Fruit fly (Drosophila melanogaster) whole organism, embryonic: ENCODE data around the gene CG32816.

Experiments used
- Abd-B ChIP-seq: fragments of 200-800 bp; sonication (Bioruptor generic); optimal IDR thresholded peaks from 2 replicates; lab custom pipeline; 2018; ENCODE audit warnings: missing biosample characterization, mild to moderate bottlenecking, missing genetic modification characterization, moderate library complexity
- Atf3 ChIP-seq: fragments of 200-800 bp; sonication (Bioruptor generic); optimal IDR thresholded peaks from 3 replicates; lab custom pipeline; 2016; ENCODE audit warnings: missing biosample characterization, missing genetic modification characterization
- CG10209 ChIP-seq: fragments of 200-800 bp; sonication (Bioruptor generic); optimal IDR thresholded peaks from 3 replicates; lab custom pipeline; 2017; ENCODE audit warnings: missing biosample characterization, mild to moderate bottlenecking, missing genetic modification characterization, missing genetic modification reagents
- CG10654 ChIP-seq: fragments of 200-800 bp; sonication (Bioruptor generic); optimal IDR thresholded peaks from 2 replicates; lab custom pipeline; 2016; ENCODE audit warnings: missing biosample characterization, missing genetic modification characterization
- CG12104 ChIP-seq: fragments of 200-800 bp; sonication (Bioruptor generic); optimal IDR thresholded peaks from 3 replicates; lab custom pipeline; 2016; ENCODE audit warnings: missing biosample characterization, missing genetic modification characterization
- CG13894 ChIP-seq: fragments of 200-800 bp; sonication (Bioruptor generic); optimal IDR thresholded peaks from 3 replicates; lab custom pipeline; 2018; ENCODE audit warnings: missing biosample characterization, mild to moderate bottlenecking, missing genetic modification characterization, moderate library complexity
- CG15601 ChIP-seq: fragments of 200-800 bp; sonication (Bioruptor generic); optimal IDR thresholded peaks from 3 replicates; lab custom pipeline; 2019; ENCODE audit warnings: missing biosample characterization, mild to moderate bottlenecking, missing genetic modification characterization, moderate library complexity
- CG1603 ChIP-seq: fragments of 200-800 bp; sonication (Bioruptor generic); optimal IDR thresholded peaks from 2 replicates; lab custom pipeline; 2019; ENCODE audit warnings: missing biosample characterization, mild to moderate bottlenecking, missing genetic modification characterization, moderate library complexity
- CG17361 ChIP-seq: fragments of 200-800 bp; sonication (Bioruptor generic); IDR thresholded peaks from 3 replicates; pipeline ENCODE4 v1.3.6; 2022; ENCODE audit warnings: missing biosample characterization, missing genetic modification characterization
- CG17385 ChIP-seq: fragments of 200-800 bp; sonication (Bioruptor generic); optimal IDR thresholded peaks from 3 replicates; lab custom pipeline; 2018; ENCODE audit warnings: missing biosample characterization, mild to moderate bottlenecking, missing genetic modification characterization
- CG1792 ChIP-seq: fragments of 200-800 bp; sonication (Bioruptor generic); optimal IDR thresholded peaks from 2 replicates; lab custom pipeline; 2016; ENCODE audit warnings: missing biosample characterization, missing genetic modification characterization
- CG2199 ChIP-seq: fragments of 200-800 bp; sonication (Bioruptor generic); IDR thresholded peaks from 3 replicates; pipeline ENCODE4 v1.3.6; 2022; ENCODE audit warnings: missing biosample characterization, missing genetic modification characterization
- CG34376 ChIP-seq: fragments of 200-800 bp; sonication (Bioruptor generic); optimal IDR thresholded peaks from 2 replicates; lab custom pipeline; 2018; ENCODE audit warnings: missing biosample characterization, mild to moderate bottlenecking, missing genetic modification characterization
- CG34422 ChIP-seq: fragments of 200-800 bp; sonication (Bioruptor generic); IDR thresholded peaks from 3 replicates; pipeline ENCODE4 v1.3.6; 2022; ENCODE audit warnings: missing biosample characterization, missing genetic modification characterization
- CG4328 ChIP-seq: fragments of 200-800 bp; sonication (Bioruptor generic); optimal IDR thresholded peaks from 3 replicates; lab custom pipeline; 2017; ENCODE audit warnings: missing biosample characterization, missing genetic modification reagents, missing genetic modification characterization
- CG4707 ChIP-seq: fragments of 200-800 bp; sonication (Bioruptor generic); optimal IDR thresholded peaks from 2 replicates; lab custom pipeline; 2018; ENCODE audit warnings: missing biosample characterization, mild to moderate bottlenecking, missing genetic modification characterization, moderate library complexity
- CG4854 ChIP-seq: fragments of 200-800 bp; sonication (Bioruptor generic); optimal IDR thresholded peaks from 2 replicates; lab custom pipeline; 2016; ENCODE audit warnings: missing biosample characterization, missing genetic modification characterization, inconsistent platforms
- CG6254 ChIP-seq: fragments of 200-800 bp; sonication (Bioruptor generic); optimal IDR thresholded peaks from 3 replicates; lab custom pipeline; 2017; ENCODE audit warnings: mild to moderate bottlenecking, missing biosample characterization, missing genetic modification reagents, missing genetic modification characterization
- CG6765 ChIP-seq: fragments of 200-800 bp; sonication (Bioruptor generic); optimal IDR thresholded peaks from 3 replicates; lab custom pipeline; 2017; ENCODE audit warnings: missing biosample characterization, mild to moderate bottlenecking, missing genetic modification characterization
- CG7271 ChIP-seq: fragments of 200-800 bp; sonication (Bioruptor generic); optimal IDR thresholded peaks from 2 replicates; lab custom pipeline; 2018; ENCODE audit warnings: missing biosample characterization, mild to moderate bottlenecking, missing genetic modification characterization, moderate library complexity
- CG7786 ChIP-seq: fragments of 200-800 bp; sonication (Bioruptor generic); optimal IDR thresholded peaks from 2 replicates; lab custom pipeline; 2016; ENCODE audit warnings: missing biosample characterization, missing genetic modification characterization
- CG8359 ChIP-seq: fragments of 200-800 bp; sonication (Bioruptor generic); optimal IDR thresholded peaks from 2 replicates; lab custom pipeline; 2017; ENCODE audit warnings: missing biosample characterization, mild to moderate bottlenecking, missing genetic modification characterization, borderline replicate concordance
- CG8478 ChIP-seq: fragments of >200 bp; optimal IDR thresholded peaks from 2 replicates; lab custom pipeline; 2018
- Dip2 ChIP-seq: fragments of 200-800 bp; sonication (Bioruptor generic); IDR thresholded peaks from 2 replicates; pipeline ENCODE4 v1.3.6; 2022; ENCODE audit warnings: missing biosample characterization, missing genetic modification characterization
- Gug ChIP-seq: fragments of 200-800 bp; sonication (Bioruptor generic); IDR thresholded peaks from 4 replicates; pipeline ENCODE4 v1.3.6; 2022; ENCODE audit warnings: missing biosample characterization, missing genetic modification characterization
- HLH4C ChIP-seq: fragments of 200-800 bp; sonication (Bioruptor generic); IDR thresholded peaks from 3 replicates; pipeline ENCODE4 v1.3.6; 2022; ENCODE audit warnings: missing biosample characterization, missing genetic modification characterization; ENCODE audit not compliant: partially characterized antibody
- Lim3 ChIP-seq: fragments of 200-800 bp; sonication (Bioruptor generic); IDR thresholded peaks from 2 replicates; pipeline ENCODE4 v1.3.6; 2022; ENCODE audit warnings: missing biosample characterization, missing genetic modification characterization
- NC2β ChIP-seq: fragments of 200-800 bp; sonication (Bioruptor generic); optimal IDR thresholded peaks from 2 replicates; lab custom pipeline; 2016; ENCODE audit warnings: missing biosample characterization, missing genetic modification characterization
- Neu2 ChIP-seq: fragments of 200-800 bp; sonication (Bioruptor generic); optimal IDR thresholded peaks from 3 replicates; lab custom pipeline; 2016; ENCODE audit warnings: missing biosample characterization, missing genetic modification characterization, borderline replicate concordance
- Oli ChIP-seq: fragments of 200-800 bp; sonication (Bioruptor generic); optimal IDR thresholded peaks from 2 replicates; lab custom pipeline; 2018; ENCODE audit warnings: missing biosample characterization, mild to moderate bottlenecking, missing genetic modification characterization, moderate library complexity
- Pdp1 ChIP-seq, 2 experiments: fragments of 200-800 bp; sonication (Bioruptor generic); optimal IDR thresholded peaks; 3 replicates each; lab custom pipeline; 2016; ENCODE audit warnings: missing biosample characterization in 2 of 2, missing genetic modification characterization in 2 of 2, mild to moderate bottlenecking in 1 of 2, moderate library complexity in 1 of 2
- Sry-β ChIP-seq: fragments of 200-800 bp; sonication (Bioruptor generic); optimal IDR thresholded peaks from 2 replicates; lab custom pipeline; 2018; ENCODE audit warnings: missing biosample characterization, mild to moderate bottlenecking, missing genetic modification characterization, moderate library complexity
- Trl ChIP-seq, 3 experiments: fragments of >200 bp in 2 of 3; fragments of 200-800 bp in 1 of 3; sonication (Bioruptor generic) in 1 of 3; optimal IDR thresholded peaks; 2 replicates in 1 of 3; 3 replicates in 2 of 3; lab custom pipeline; 2016 to 2017; ENCODE audit warnings: missing biosample characterization in 1 of 3, missing genetic modification characterization in 1 of 3
- ase ChIP-seq: fragments of 200-800 bp; sonication (Bioruptor generic); IDR thresholded peaks from 3 replicates; pipeline ENCODE4 v1.3.6; 2022; ENCODE audit warnings: missing biosample characterization, missing genetic modification characterization
- bigmax ChIP-seq: fragments of 200-800 bp; sonication (Bioruptor generic); optimal IDR thresholded peaks from 2 replicates; lab custom pipeline; 2018; ENCODE audit warnings: missing biosample characterization, mild to moderate bottlenecking, missing genetic modification characterization
- chif ChIP-seq, 2 experiments: fragments of 200-800 bp; sonication (Bioruptor generic); optimal IDR thresholded peaks; 3 replicates each; lab custom pipeline; 2016; ENCODE audit warnings: missing biosample characterization in 2 of 2, missing genetic modification characterization in 2 of 2
- chn ChIP-seq: fragments of 200-800 bp; sonication (Bioruptor generic); optimal IDR thresholded peaks from 2 replicates; lab custom pipeline; 2016; ENCODE audit warnings: missing biosample characterization, missing genetic modification characterization
- dpn ChIP-seq, 2 experiments: fragments of 200-800 bp; sonication (Bioruptor generic); optimal IDR thresholded peaks; 3 replicates each; lab custom pipeline; 2016; ENCODE audit warnings: missing biosample characterization in 2 of 2, missing genetic modification characterization in 2 of 2
- ewg ChIP-seq: fragments of 200-800 bp; sonication (Bioruptor generic); optimal IDR thresholded peaks from 3 replicates; lab custom pipeline; 2017; ENCODE audit warnings: mild to moderate bottlenecking, missing biosample characterization, missing genetic modification reagents, missing genetic modification characterization
- exex ChIP-seq: fragments of 200-800 bp; sonication (Bioruptor generic); optimal IDR thresholded peaks from 4 replicates; lab custom pipeline; 2018; ENCODE audit warnings: missing biosample characterization, mild to moderate bottlenecking, missing genetic modification characterization, moderate library complexity
- gce ChIP-seq: fragments of 200-800 bp; sonication (Bioruptor generic); IDR thresholded peaks from 3 replicates; pipeline ENCODE4 v1.3.6; 2022; ENCODE audit warnings: missing biosample characterization, missing genetic modification characterization
- gcm2 ChIP-seq: fragments of 200-800 bp; sonication (Bioruptor generic); optimal IDR thresholded peaks from 2 replicates; lab custom pipeline; 2016; ENCODE audit warnings: missing biosample characterization, missing genetic modification characterization
- lbe ChIP-seq: fragments of 200-800 bp; sonication (Bioruptor generic); optimal IDR thresholded peaks from 2 replicates; lab custom pipeline; 2016; ENCODE audit warnings: missing biosample characterization, mild to moderate bottlenecking, missing genetic modification characterization
- pb ChIP-seq: fragments of 200-800 bp; sonication (Bioruptor generic); optimal IDR thresholded peaks from 3 replicates; lab custom pipeline; 2016; ENCODE audit warnings: missing biosample characterization, missing genetic modification characterization
- pum ChIP-seq: fragments of 200-800 bp; sonication (Bioruptor generic); optimal IDR thresholded peaks from 2 replicates; lab custom pipeline; 2016; ENCODE audit warnings: missing biosample characterization, missing genetic modification characterization
- slbo ChIP-seq: fragments of 200-800 bp; sonication (Bioruptor generic); IDR thresholded peaks from 2 replicates; pipeline ENCODE4 v1.3.6; 2022; ENCODE audit warnings: missing biosample characterization, missing genetic modification characterization
- z ChIP-seq: fragments of 200-800 bp; sonication (Bioruptor generic); IDR thresholded peaks from 3 replicates; pipeline ENCODE4 v1.3.6; 2022; ENCODE audit warnings: missing biosample characterization, missing genetic modification characterization
- zfh1 ChIP-seq: fragments of 200-800 bp; sonication (Bioruptor generic); IDR thresholded peaks from 3 replicates; pipeline ENCODE4 v1.3.6; 2022; ENCODE audit warnings: missing biosample characterization, missing genetic modification characterization

The CG32816 gene

dm6 chrX:493445-494190, 23.1 kb upstream of the CG32816 start, which contains the start of gene CG17896 (continued):
- TF ChIP-seq CG7271 (tag; lab: Kevin White, UChicago) (peak; percentile 67), Dip2 (GFP tag; lab: Robert Waterston, UW) (peak; percentile 66; the same call in 1 of the 2 replicates), CG2199 (GFP tag; lab: Robert Waterston, UW) (peak; percentile 86; the same call in 2 of the 3 replicates), ase (GFP tag; lab: Robert Waterston, UW) (peak; percentile 99), bigmax (GFP tag; lab: Kevin White, UChicago) (peak; percentile 65), gcm2 (peak; percentile 89), CG15601 (tag; lab: Kevin White, UChicago) (peak; percentile 88), Lim3 (GFP tag; lab: Robert Waterston, UW) (peak; percentile 94), dpn (GFP tag; optimal IDR thresholded peaks at IDR 0.05; lab: Kevin White, UChicago) (peak; percentile 99), CG34422 (peak; percentile 98), CG10209 (peak; percentile 98), CG4707 (peak; percentile 85), CG12104 (GFP tag; lab: Kevin White, UChicago) (peak; percentile 97), CG8359 (peak; percentile 80), Oli (peak; percentile 97), pb (peak; percentile 98), zfh1 (GFP tag; lab: Robert Waterston, UW) (peak; percentile 97), CG17361 (GFP tag; lab: Robert Waterston, UW) (peak; percentile 97), CG17385 (GFP tag; lab: Kevin White, UChicago) (peak; percentile 95), Gug (peak; percentile 99), Sry-β (GFP tag; lab: Kevin White, UChicago) (no peak), Trl (optimal IDR thresholded peaks at IDR 0.05; lab: Kevin White, UChicago) (peak in 1 of 2 experiments; percentile 46), Trl (GFP tag; optimal IDR thresholded peaks at IDR 0.05; lab: Kevin White, UChicago) (peak; percentile 99), Atf3 (GFP tag; lab: Kevin White, UChicago) (peak; percentile 96), pum (GFP tag; lab: Kevin White, UChicago) (peak; percentile 98), CG34376 (GFP tag; lab: Kevin White, UChicago) (peak; percentile 91), CG4328 (GFP tag; lab: Kevin White, UChicago) (peak; percentile 73), CG1603 (peak; percentile 98), CG10654 (GFP tag; lab: Kevin White, UChicago) (peak; percentile 97), CG4854 (GFP tag; lab: Kevin White, UChicago) (peak; percentile 97), CG1792 (peak; percentile 98), lbe (GFP tag; lab: Kevin White, UChicago) (peak; percentile 97), NC2β (peak; percentile 96), exex (tag; lab: Kevin White, UChicago) (peak; percentile 91), HLH4C (GFP tag; lab: Robert Waterston, UW) (no peak), Abd-B (peak; percentile 98), CG8478 (lab: Kevin White, UChicago) (no peak), z (GFP tag; lab: Robert Waterston, UW) (peak; percentile 72; the same call in 1 of the 3 replicates), chif (GFP tag; optimal IDR thresholded peaks at IDR 0.05; lab: Kevin White, UChicago) (peak; percentile 97 to 98), Pdp1 (GFP tag; optimal IDR thresholded peaks at IDR 0.05; lab: Kevin White, UChicago) (peak; percentile 97 to 99), Neu2 (GFP tag; lab: Kevin White, UChicago) (peak; percentile 93), slbo (GFP tag; lab: Robert Waterston, UW) (peak; percentile 100), chn (GFP tag; lab: Kevin White, UChicago) (peak; percentile 97), CG6254 (GFP tag; lab: Kevin White, UChicago) (peak; percentile 86), CG13894 (tag; lab: Kevin White, UChicago) (peak; percentile 97), ewg (GFP tag; lab: Kevin White, UChicago) (peak; percentile 88), CG6765 (GFP tag; lab: Kevin White, UChicago) (peak; percentile 95), CG7786 (GFP tag; lab: Kevin White, UChicago) (peak; percentile 99), gce (GFP tag; lab: Robert Waterston, UW) (peak; percentile 96)
